Worm (Caenorhabditis elegans) whole organism, L1 larva: ENCODE measurements around the gene B0554.5.

ENCODE experiments used
- Y116A8C.19 ChIP-seq: sonication (generic microtip); optimal IDR thresholded peaks from 2 replicates; lab custom pipeline; 2016; ENCODE audit warnings: missing compliant biosample characterization, missing genetic modification characterization, borderline replicate concordance
- aha-1 ChIP-seq: fragments of 150-350 bp; optimal IDR thresholded peaks from 2 replicates; lab custom pipeline; 2014; ENCODE audit warnings: missing biosample characterization, missing genetic modification characterization
- ceh-88 ChIP-seq: fragments of 200-800 bp; sonication (Bioruptor generic); IDR thresholded peaks from 2 replicates; pipeline ENCODE4 v1.3.6; 2022; ENCODE audit warnings: missing genetic modification characterization, missing compliant biosample characterization
- ceh-90 ChIP-seq: sonication (generic microtip); optimal IDR thresholded peaks from 2 replicates; lab custom pipeline; 2016; ENCODE audit warnings: missing genetic modification characterization, missing compliant biosample characterization
- efl-1 ChIP-seq, 4 experiments: fragments of 150-350 bp; optimal IDR thresholded peaks in 3 of 4; peaks in 1 of 4; 1 replicate in 1 of 4; 2 replicates in 3 of 4; lab custom pipeline; 2014; ENCODE audit warnings: missing biosample characterization in 2 of 4, missing genetic modification characterization in 2 of 4, missing genetic modification reagents in 2 of 4
- elt-2 ChIP-seq: sonication (generic microtip); optimal IDR thresholded peaks from 2 replicates; lab custom pipeline; 2016; ENCODE audit warnings: missing genetic modification characterization, mild to moderate bottlenecking, inconsistent platforms, missing compliant biosample characterization, missing genetic modification reagents
- fkh-4 ChIP-seq: sonication (generic microtip); optimal IDR thresholded peaks from 2 replicates; lab custom pipeline; 2016; ENCODE audit warnings: missing compliant biosample characterization, missing genetic modification characterization, borderline replicate concordance
- fkh-8 ChIP-seq: sonication (generic microtip); optimal IDR thresholded peaks from 2 replicates; lab custom pipeline; 2016; ENCODE audit warnings: mild to moderate bottlenecking, missing genetic modification characterization, missing compliant biosample characterization
- fos-1 ChIP-seq: fragments of 150-350 bp; optimal IDR thresholded peaks from 2 replicates; lab custom pipeline; 2014; ENCODE audit warnings: missing biosample characterization, missing genetic modification characterization
- hlh-4 ChIP-seq: sonication (generic microtip); optimal IDR thresholded peaks from 2 replicates; lab custom pipeline; 2016; ENCODE audit warnings: mild to moderate bottlenecking, missing genetic modification characterization, missing compliant biosample characterization
- isw-1 ChIP-seq: fragments of 200-800 bp; sonication (Bioruptor generic); IDR thresholded peaks from 2 replicates; pipeline ENCODE4 v1.3.6; 2022; ENCODE audit warnings: missing genetic modification characterization, missing compliant biosample characterization
- jun-1 ChIP-seq: fragments of 150-350 bp; optimal IDR thresholded peaks from 2 replicates; lab custom pipeline; 2014; ENCODE audit warnings: missing biosample characterization, missing genetic modification reagents, missing genetic modification characterization
- lin-14 ChIP-seq: fragments of 200-800 bp; sonication (Bioruptor generic); optimal IDR thresholded peaks from 2 replicates; lab custom pipeline; 2018; ENCODE audit warnings: mild to moderate bottlenecking, missing genetic modification characterization, moderate library complexity, missing compliant biosample characterization
- lin-15B ChIP-seq: fragments of 150-350 bp; sonication (generic microtip); optimal IDR thresholded peaks from 3 replicates; lab custom pipeline; 2014; ENCODE audit warnings: missing biosample characterization, missing genetic modification characterization
- lin-35 ChIP-seq, 2 experiments: fragments of 150-350 bp; optimal IDR thresholded peaks; 2 replicates each; lab custom pipeline; 2014; ENCODE audit warnings: missing biosample characterization in 2 of 2, missing genetic modification characterization in 2 of 2, missing genetic modification reagents in 2 of 2
- mdl-1 ChIP-seq, 2 experiments: fragments of 150-350 bp; optimal IDR thresholded peaks; 2 replicates each; lab custom pipeline; 2014 to 2017; ENCODE audit warnings: missing biosample characterization in 2 of 2, missing genetic modification characterization in 2 of 2, inconsistent platforms in 1 of 2
- nhr-11 ChIP-seq: fragments of 150-350 bp; optimal IDR thresholded peaks from 2 replicates; lab custom pipeline; 2014; ENCODE audit warnings: missing biosample characterization, missing genetic modification characterization
- nhr-19 ChIP-seq: fragments of 200-800 bp; sonication (Bioruptor generic); conservative IDR thresholded peaks from 2 replicates; pipeline ENCODE4 v1.3.6; 2022; ENCODE audit warnings: missing genetic modification characterization, missing compliant biosample characterization
- nhr-20 ChIP-seq: sonication (generic microtip); optimal IDR thresholded peaks from 2 replicates; lab custom pipeline; 2016; ENCODE audit warnings: mild to moderate bottlenecking, missing genetic modification characterization, missing compliant biosample characterization
- nhr-47 ChIP-seq: sonication (generic microtip); optimal IDR thresholded peaks from 2 replicates; lab custom pipeline; 2016; ENCODE audit warnings: mild to moderate bottlenecking, missing genetic modification characterization, moderate library complexity, missing compliant biosample characterization
- snpc-4 ChIP-seq: fragments of 150-350 bp; optimal IDR thresholded peaks from 2 replicates; lab custom pipeline; 2014; ENCODE audit warnings: missing biosample characterization, missing genetic modification characterization
- sox-4 ChIP-seq: sonication (generic microtip); optimal IDR thresholded peaks from 2 replicates; lab custom pipeline; 2016; ENCODE audit warnings: missing genetic modification characterization, missing compliant biosample characterization
- tlp-1 ChIP-seq: fragments of 150-350 bp; optimal IDR thresholded peaks from 2 replicates; lab custom pipeline; 2014; ENCODE audit warnings: missing biosample characterization, missing genetic modification characterization
- unc-130 ChIP-seq: fragments of 150-350 bp; optimal IDR thresholded peaks from 2 replicates; lab custom pipeline; 2017; ENCODE audit warnings: missing biosample characterization, missing genetic modification characterization, inconsistent platforms
- unc-62 ChIP-seq: fragments of 150-350 bp; optimal IDR thresholded peaks from 2 replicates; lab custom pipeline; 2014; ENCODE audit warnings: missing biosample characterization, missing genetic modification reagents, missing genetic modification characterization
- xbp-1 ChIP-seq: sonication (generic microtip); optimal IDR thresholded peaks from 2 replicates; lab custom pipeline; 2016; ENCODE audit warnings: missing genetic modification characterization, missing compliant biosample characterization
- ztf-11 ChIP-seq, 2 experiments: sonication (generic microtip); optimal IDR thresholded peaks; 2 replicates each; lab custom pipeline; 2016 to 2017; ENCODE audit warnings: missing genetic modification characterization in 2 of 2, missing biosample characterization in 1 of 2, missing compliant biosample characterization in 1 of 2

B0554.5 gene

ce11 chrV:465355-465754, 41.1 kb downstream of the B0554.5 start (continued):
- TF ChIP-seq Y116A8C.19 (tag; lab: Kevin White, UChicago), result no peak
- TF ChIP-seq fos-1 (tag; lab: Kevin White, UChicago), result no peak
- peak; percentile 32 for TF ChIP-seq fkh-4 (tag; lab: Kevin White, UChicago)
- TF ChIP-seq mdl-1 (tag; optimal IDR thresholded peaks at IDR 0.05; lab: Kevin White, UChicago), result no peak
- no peak for TF ChIP-seq isw-1 (GFP tag; lab: Robert Waterston, UW)
- TF ChIP-seq nhr-19 (GFP tag; lab: Robert Waterston, UW), result no peak
- no peak for TF ChIP-seq unc-130 (tag; lab: Kevin White, UChicago)
- no peak for TF ChIP-seq tlp-1
- no peak for TF ChIP-seq lin-14
- TF ChIP-seq unc-62 (GFP tag; lab: Kevin White, UChicago), result no peak
- TF ChIP-seq ztf-11 (tag; optimal IDR thresholded peaks at IDR 0.05; lab: Kevin White, UChicago), result no peak

ce11 chrV:467507-467906, 43.3 kb downstream of the B0554.5 start:
- no peak for TF ChIP-seq unc-62 (GFP tag; lab: Kevin White, UChicago)
- TF ChIP-seq aha-1 (tag; lab: Kevin White, UChicago), result no peak
- TF ChIP-seq efl-1 (optimal IDR thresholded peaks at IDR 0.05; lab: Kevin White, UChicago), result no peak
- TF ChIP-seq efl-1 (GFP tag; optimal IDR thresholded peaks at IDR 0.05 in 1 of 2; lab: Kevin White, UChicago), result peak in 1 of 2 experiments; percentile 85
- no peak for TF ChIP-seq snpc-4 (tag; lab: Kevin White, UChicago)

- TF ChIP-seq sox-4 (no peak), fkh-8 (tag; lab: Kevin White, UChicago) (peak; percentile 14)
These were observed 44.2 kb downstream of the B0554.5 start, which contains the start of gene srbc-57 for ce11 chrV:468460-468859. Gene srbc-57 (minus strand): TSS chrV:468560.

- TF ChIP-seq hlh-4 (tag; lab: Kevin White, UChicago) (no peak), jun-1 (tag; lab: Kevin White, UChicago) (no peak), ztf-11 (tag; optimal IDR thresholded peaks at IDR 0.05; lab: Kevin White, UChicago) (no peak), nhr-47 (tag; lab: Kevin White, UChicago) (no peak), efl-1 (optimal IDR thresholded peaks at IDR 0.05; lab: Kevin White, UChicago) (no peak), efl-1 (GFP tag; optimal IDR thresholded peaks at IDR 0.05 in 1 of 2; lab: Kevin White, UChicago) (no peak), lin-15B (tag; lab: Kevin White, UChicago) (no peak), ceh-88 (GFP tag; lab: Robert Waterston, UW) (no peak), xbp-1 (no peak), nhr-11 (tag; lab: Kevin White, UChicago) (no peak), unc-130 (tag; lab: Kevin White, UChicago) (no peak)
These were observed 48.3 kb downstream of the B0554.5 start, which contains the start of gene srt-31 for ce11 chrV:472589-472988. Gene srt-31 (plus strand): TSS chrV:472889.

ce11 chrV:474516-474915, 50.3 kb downstream of the B0554.5 start, which contains the start of gene nhr-99:
Gene nhr-99 (plus strand): TSS chrV:474778.
- TF ChIP-seq lin-35 (GFP tag; optimal IDR thresholded peaks at IDR 0.05; lab: Kevin White, UChicago), result peak in 1 of 2 experiments; percentile 10
- no peak for TF ChIP-seq ceh-88 (GFP tag; lab: Robert Waterston, UW)
- TF ChIP-seq jun-1 (tag; lab: Kevin White, UChicago), result no peak
- no peak for TF ChIP-seq ceh-90 (tag; lab: Kevin White, UChicago)
- no peak for TF ChIP-seq isw-1 (GFP tag; lab: Robert Waterston, UW)
- TF ChIP-seq elt-2 (tag; lab: Kevin White, UChicago), result peak; percentile 62
- peak; percentile 40 for TF ChIP-seq nhr-20
- TF ChIP-seq, all 84 proteins: peak for 3
